Worm (Caenorhabditis elegans) whole organism, early embryonic: Measurements from ENCODE around the gene Y17G7B.3.

Source experiments
- B0310.2 ChIP-seq: sonication (generic microtip); optimal IDR thresholded peaks from 2 replicates; lab custom pipeline; 2016; ENCODE audit warnings: mild to moderate bottlenecking, missing genetic modification characterization, missing compliant biosample characterization
- F13C5.2 ChIP-seq: sonication (generic microtip); optimal IDR thresholded peaks from 2 replicates; lab custom pipeline; 2017; ENCODE audit warnings: mild to moderate bottlenecking, missing genetic modification characterization, inconsistent platforms, missing compliant biosample characterization
- aly-1 ChIP-seq: sonication (generic microtip); optimal IDR thresholded peaks from 2 replicates; lab custom pipeline; 2016; ENCODE audit warnings: missing genetic modification characterization, missing compliant biosample characterization
- ama-1 ChIP-seq: fragments of 150-350 bp; optimal IDR thresholded peaks from 2 replicates; lab custom pipeline; 2014
- ceh-13 ChIP-seq: fragments of 200-800 bp; sonication (Bioruptor generic); optimal IDR thresholded peaks from 2 replicates; lab custom pipeline; 2018; ENCODE audit warnings: mild to moderate bottlenecking, missing genetic modification characterization, missing compliant biosample characterization
- ceh-36 ChIP-seq: sonication (generic microtip); optimal IDR thresholded peaks from 2 replicates; lab custom pipeline; 2016; ENCODE audit warnings: missing genetic modification characterization, inconsistent platforms, missing compliant biosample characterization
- ets-7 ChIP-seq: sonication (generic microtip); optimal IDR thresholded peaks from 2 replicates; lab custom pipeline; 2016; ENCODE audit warnings: missing genotype, missing genetic modification characterization, missing compliant biosample characterization
- flt-1 ChIP-seq: fragments of 200-800 bp; sonication (Bioruptor generic); IDR thresholded peaks from 2 replicates; pipeline ENCODE4 v1.3.6; 2022; ENCODE audit warnings: missing genetic modification characterization, missing compliant biosample characterization
- hmbx-1 ChIP-seq: sonication (generic microtip); optimal IDR thresholded peaks from 2 replicates; lab custom pipeline; 2016; ENCODE audit warnings: mild to moderate bottlenecking, missing genetic modification characterization, missing compliant biosample characterization
- hmg-4 ChIP-seq: fragments of 200-800 bp; sonication (Bioruptor generic); optimal IDR thresholded peaks from 2 replicates; lab custom pipeline; 2018; ENCODE audit warnings: mild to moderate bottlenecking, missing genetic modification characterization, missing compliant biosample characterization
- hnd-1 ChIP-seq: sonication (generic microtip); optimal IDR thresholded peaks from 2 replicates; lab custom pipeline; 2016; ENCODE audit warnings: missing genetic modification characterization, missing compliant biosample characterization
- pes-1 ChIP-seq: fragments of 200-800 bp; sonication (Bioruptor generic); IDR thresholded peaks from 2 replicates; pipeline ENCODE4 v1.3.6; 2022; ENCODE audit warnings: missing genetic modification reagents, missing genetic modification characterization, missing compliant biosample characterization
- scrt-1 ChIP-seq: fragments of 200-800 bp; sonication (Bioruptor generic); IDR thresholded peaks from 2 replicates; pipeline ENCODE4 v1.3.6; 2022; ENCODE audit warnings: missing genetic modification characterization, missing compliant biosample characterization
- sea-1 ChIP-seq: fragments of 200-800 bp; sonication (Bioruptor generic); conservative IDR thresholded peaks from 2 replicates; pipeline ENCODE4 v1.3.6; 2022; ENCODE audit warnings: missing genetic modification characterization, missing compliant biosample characterization
- tbx-11 ChIP-seq: fragments of 200-800 bp; sonication (Bioruptor generic); IDR thresholded peaks from 2 replicates; pipeline ENCODE4 v1.3.6; 2022; ENCODE audit warnings: missing genetic modification characterization, missing compliant biosample characterization
- tbx-37 ChIP-seq: fragments of 200-800 bp; sonication (Bioruptor generic); conservative IDR thresholded peaks from 2 replicates; pipeline ENCODE4 v1.3.6; 2022; ENCODE audit warnings: missing genetic modification reagents, missing genetic modification characterization, missing compliant biosample characterization
- tra-4 ChIP-seq: sonication (generic microtip); optimal IDR thresholded peaks from 2 replicates; lab custom pipeline; 2017; ENCODE audit warnings: missing genetic modification characterization, missing compliant biosample characterization

Y17G7B.3 gene

ce11 chrII:11962083-11962482 is 26.7 kb upstream of the Y17G7B.3 start, which contains the start of the genes W03C9.1 and W03C9.2:
Gene W03C9.1 (minus strand): TSS chrII:11962128.
Gene W03C9.2 (plus strand): TSS chrII:11962368.
- no peak for TF ChIP-seq tbx-11 (GFP tag; lab: Robert Waterston, UW)
- TF ChIP-seq sea-1, result no peak
- no peak for TF ChIP-seq ets-7

ce11 chrII:11963132-11963630 is 25.6 kb upstream of the Y17G7B.3 start:
- no peak for TF ChIP-seq hnd-1 (tag; lab: Kevin White, UChicago)
- no peak for TF ChIP-seq ets-7
- TF ChIP-seq pes-1, result no peak

- no peak for TF ChIP-seq flt-1
- TF ChIP-seq tbx-11 (GFP tag; lab: Robert Waterston, UW), result no peak
- TF ChIP-seq hnd-1 (tag; lab: Kevin White, UChicago), result no peak
- TF ChIP-seq sea-1, result no peak
- TF ChIP-seq ets-7, result no peak
- TF ChIP-seq hmg-4 (GFP tag; lab: Kevin White, UChicago), result no peak
- no peak for TF ChIP-seq aly-1 (tag; lab: Kevin White, UChicago)
- TF ChIP-seq tbx-37 (GFP tag; lab: Robert Waterston, UW), result no peak
Measured at ce11 chrII:11964847-11965246, 24.0 kb upstream of the Y17G7B.3 start.

- TF ChIP-seq tbx-37 (GFP tag; lab: Robert Waterston, UW) (no peak), ceh-36 (tag; lab: Kevin White, UChicago) (no peak), sea-1 (no peak), F13C5.2 (tag; lab: Kevin White, UChicago) (no peak), ama-1 (lab: Kevin White, UChicago) (no peak), aly-1 (tag; lab: Kevin White, UChicago) (no peak), scrt-1 (GFP tag; lab: Robert Waterston, UW) (no peak), flt-1 (no peak), tra-4 (no peak), hmg-4 (GFP tag; lab: Kevin White, UChicago) (no peak), B0310.2 (no peak), ets-7 (no peak)
Measured at ce11 chrII:11966602-11967001, 22.2 kb upstream of the Y17G7B.3 start, which contains the start of gene rab-7. Gene rab-7 (minus strand): TSS chrII:11966931.

ce11 chrII:11967507-11968127 is 21.2 kb upstream of the Y17G7B.3 start, which contains the start of gene W03C9.5:
Gene W03C9.5 (minus strand): TSS chrII:11967544.
- peak; percentile 59; the same call in 1 of the 2 replicates for TF ChIP-seq scrt-1 (GFP tag; lab: Robert Waterston, UW)
- peak; percentile 82 for TF ChIP-seq pes-1
- peak; percentile 78 for TF ChIP-seq ets-7
- no peak for TF ChIP-seq ceh-36 (tag; lab: Kevin White, UChicago)
- peak; percentile 62 for TF ChIP-seq tra-4
- 0 out of 2 replicates have a peak, but pooled peaks have one; percentile 46 for TF ChIP-seq tbx-11 (GFP tag; lab: Robert Waterston, UW)
- TF ChIP-seq B0310.2, result peak; percentile 71
- TF ChIP-seq hmbx-1 (tag; lab: Kevin White, UChicago), result peak; percentile 36
- peak; percentile 69 for TF ChIP-seq sea-1
- TF ChIP-seq ceh-13 (GFP tag; lab: Kevin White, UChicago), result peak; percentile 62
- TF ChIP-seq aly-1 (tag; lab: Kevin White, UChicago), result peak; percentile 35
- peak; percentile 62; the same call in 1 of the 2 replicates for TF ChIP-seq tbx-37 (GFP tag; lab: Robert Waterston, UW)
- TF ChIP-seq ama-1 (lab: Kevin White, UChicago), result no peak
- TF ChIP-seq F13C5.2 (tag; lab: Kevin White, UChicago), result peak; percentile 79
- TF ChIP-seq hnd-1 (tag; lab: Kevin White, UChicago), result peak; percentile 54
- TF ChIP-seq flt-1, result peak; percentile 53
- TF ChIP-seq hmg-4 (GFP tag; lab: Kevin White, UChicago), result peak; percentile 85

ce11 chrII:11968275-11968674 is 20.5 kb upstream of the Y17G7B.3 start, which contains the start of gene mex-1:
Gene mex-1 (plus strand): TSS chrII:11968637.
- no peak for TF ChIP-seq ceh-36 (tag; lab: Kevin White, UChicago)
- TF ChIP-seq ets-7, result no peak
- TF ChIP-seq aly-1 (tag; lab: Kevin White, UChicago), result no peak
- TF ChIP-seq scrt-1 (GFP tag; lab: Robert Waterston, UW), result no peak
- no peak for TF ChIP-seq hnd-1 (tag; lab: Kevin White, UChicago)
- no peak for TF ChIP-seq flt-1
- no peak for TF ChIP-seq ama-1 (lab: Kevin White, UChicago)
- TF ChIP-seq tra-4, result no peak
- no peak for TF ChIP-seq hmg-4 (GFP tag; lab: Kevin White, UChicago)
- TF ChIP-seq tbx-11 (GFP tag; lab: Robert Waterston, UW), result no peak
- TF ChIP-seq hmbx-1 (tag; lab: Kevin White, UChicago), result no peak
- no peak for TF ChIP-seq pes-1
- no peak for TF ChIP-seq F13C5.2 (tag; lab: Kevin White, UChicago)
- no peak for TF ChIP-seq tbx-37 (GFP tag; lab: Robert Waterston, UW)
- TF ChIP-seq B0310.2, result no peak

ce11 chrII:11969033-11969432 is 19.8 kb upstream of the Y17G7B.3 start:
- TF ChIP-seq ceh-36 (tag; lab: Kevin White, UChicago) (no peak), aly-1 (tag; lab: Kevin White, UChicago) (no peak), F13C5.2 (tag; lab: Kevin White, UChicago) (no peak), B0310.2 (no peak), tra-4 (no peak), hmg-4 (GFP tag; lab: Kevin White, UChicago) (no peak), flt-1 (no peak), tbx-37 (GFP tag; lab: Robert Waterston, UW) (no peak), tbx-11 (GFP tag; lab: Robert Waterston, UW) (no peak), scrt-1 (GFP tag; lab: Robert Waterston, UW) (no peak), ets-7 (no peak), ceh-13 (GFP tag; lab: Kevin White, UChicago) (no peak), pes-1 (no peak)
